Fruit fly (Drosophila melanogaster) whole organism, embryonic: ENCODE measurements around the gene saturn.
A peak's percentile ranks its signal among the peaks of the same experiment; 100 is the strongest.

Source experiments
- Atf-2 ChIP-seq: fragments of 200-800 bp; sonication (Bioruptor generic); optimal IDR thresholded peaks from 2 replicates; lab custom pipeline; 2016; ENCODE audit warnings: missing biosample characterization, missing genetic modification characterization
- Atf3 ChIP-seq: fragments of 200-800 bp; sonication (Bioruptor generic); optimal IDR thresholded peaks from 3 replicates; lab custom pipeline; 2016; ENCODE audit warnings: missing biosample characterization, missing genetic modification characterization
- CG10543 ChIP-seq: fragments of 200-800 bp; sonication (Bioruptor generic); optimal IDR thresholded peaks from 3 replicates; lab custom pipeline; 2017; ENCODE audit warnings: missing biosample characterization, mild to moderate bottlenecking, missing genetic modification characterization, moderate library complexity
- CG10565 ChIP-seq: fragments of 200-800 bp; sonication (Bioruptor generic); optimal IDR thresholded peaks from 3 replicates; lab custom pipeline; 2016; ENCODE audit warnings: missing biosample characterization, mild to moderate bottlenecking, missing genetic modification characterization
- CG11723 ChIP-seq: fragments of 200-800 bp; sonication (Bioruptor generic); optimal IDR thresholded peaks from 2 replicates; lab custom pipeline; 2017; ENCODE audit warnings: missing biosample characterization, mild to moderate bottlenecking, missing genetic modification characterization
- CG12769 ChIP-seq: fragments of 200-800 bp; sonication (Bioruptor generic); optimal IDR thresholded peaks from 2 replicates; lab custom pipeline; 2019; ENCODE audit warnings: missing biosample characterization, mild to moderate bottlenecking, missing genetic modification characterization, moderate library complexity
- CG15073 ChIP-seq: fragments of 200-800 bp; sonication (Bioruptor generic); optimal IDR thresholded peaks from 2 replicates; lab custom pipeline; 2016; ENCODE audit warnings: missing biosample characterization, missing genetic modification characterization
- CG15479 ChIP-seq: fragments of 200-800 bp; sonication (Bioruptor generic); optimal IDR thresholded peaks from 3 replicates; lab custom pipeline; 2019; ENCODE audit warnings: missing biosample characterization, mild to moderate bottlenecking, missing genetic modification characterization, moderate library complexity
- CG1602 ChIP-seq: fragments of 200-800 bp; sonication (Bioruptor generic); optimal IDR thresholded peaks from 3 replicates; lab custom pipeline; 2016; ENCODE audit warnings: missing biosample characterization, missing genetic modification characterization
- CG16779 ChIP-seq: fragments of 200-800 bp; sonication (Bioruptor generic); IDR thresholded peaks from 2 replicates; pipeline ENCODE4 v1.3.6; 2022; ENCODE audit warnings: missing biosample characterization, missing genetic modification characterization
- CG17385 ChIP-seq: fragments of 200-800 bp; sonication (Bioruptor generic); optimal IDR thresholded peaks from 3 replicates; lab custom pipeline; 2018; ENCODE audit warnings: missing biosample characterization, mild to moderate bottlenecking, missing genetic modification characterization
- CG32772 ChIP-seq: fragments of 200-800 bp; sonication (Bioruptor generic); IDR thresholded peaks from 2 replicates; pipeline ENCODE4 v1.3.6; 2022; ENCODE audit warnings: missing biosample characterization, missing genetic modification characterization
- CG34422 ChIP-seq: fragments of 200-800 bp; sonication (Bioruptor generic); IDR thresholded peaks from 3 replicates; pipeline ENCODE4 v1.3.6; 2022; ENCODE audit warnings: missing biosample characterization, missing genetic modification characterization
- CG5245 ChIP-seq: fragments of 200-800 bp; sonication (Bioruptor generic); optimal IDR thresholded peaks from 3 replicates; lab custom pipeline; 2016; ENCODE audit warnings: missing biosample characterization, missing genetic modification characterization
- CG6654 ChIP-seq: fragments of 200-800 bp; sonication (Bioruptor generic); optimal IDR thresholded peaks from 2 replicates; lab custom pipeline; 2017; ENCODE audit warnings: missing biosample characterization, mild to moderate bottlenecking, missing genetic modification characterization
- CG6689 ChIP-seq: fragments of 200-800 bp; sonication (Bioruptor generic); IDR thresholded peaks from 2 replicates; pipeline ENCODE4 v1.3.6; 2022; ENCODE audit warnings: missing biosample characterization, missing genetic modification characterization
- CG7271 ChIP-seq: fragments of 200-800 bp; sonication (Bioruptor generic); optimal IDR thresholded peaks from 2 replicates; lab custom pipeline; 2018; ENCODE audit warnings: missing biosample characterization, mild to moderate bottlenecking, missing genetic modification characterization, moderate library complexity
- CG7357 ChIP-seq: fragments of 200-800 bp; sonication (Bioruptor generic); IDR thresholded peaks from 3 replicates; pipeline ENCODE4 v1.3.6; 2022; ENCODE audit warnings: missing biosample characterization, missing genetic modification characterization
- CG7556 ChIP-seq: fragments of 200-800 bp; sonication (Bioruptor generic); optimal IDR thresholded peaks from 2 replicates; lab custom pipeline; 2017; ENCODE audit warnings: missing biosample characterization, mild to moderate bottlenecking, missing genetic modification characterization
- CG9817 ChIP-seq: fragments of 200-800 bp; sonication (Bioruptor generic); optimal IDR thresholded peaks from 2 replicates; lab custom pipeline; 2018; ENCODE audit warnings: missing biosample characterization, mild to moderate bottlenecking, missing genetic modification characterization, moderate library complexity
- CTCF ChIP-seq: fragments of 200-800 bp; sonication (Bioruptor generic); optimal IDR thresholded peaks from 2 replicates; lab custom pipeline; 2017; ENCODE audit warnings: missing biosample characterization, mild to moderate bottlenecking, missing genetic modification characterization, moderate library complexity
- Elba2 ChIP-seq: fragments of 200-800 bp; sonication (Bioruptor generic); optimal IDR thresholded peaks from 3 replicates; lab custom pipeline; 2016; ENCODE audit warnings: missing biosample characterization, missing genetic modification characterization
- HLH4C ChIP-seq: fragments of 200-800 bp; sonication (Bioruptor generic); IDR thresholded peaks from 3 replicates; pipeline ENCODE4 v1.3.6; 2022; ENCODE audit warnings: missing biosample characterization, missing genetic modification characterization; ENCODE audit not compliant: partially characterized antibody
- HmgZ ChIP-seq: fragments of 200-800 bp; sonication (Bioruptor generic); optimal IDR thresholded peaks from 2 replicates; lab custom pipeline; 2018; ENCODE audit warnings: missing biosample characterization, mild to moderate bottlenecking, missing genetic modification characterization
- Hr51 ChIP-seq, 2 experiments: fragments of 200-800 bp; sonication (Bioruptor generic); optimal IDR thresholded peaks; 2 replicates in 1 of 2; 3 replicates in 1 of 2; lab custom pipeline; 2016 to 2018; ENCODE audit warnings: missing biosample characterization in 2 of 2, missing genetic modification characterization in 2 of 2, mild to moderate bottlenecking in 1 of 2, moderate library complexity in 1 of 2
- Lhr ChIP-seq: fragments of 200-800 bp; sonication (Bioruptor generic); optimal IDR thresholded peaks from 3 replicates; lab custom pipeline; 2017; ENCODE audit warnings: mild to moderate bottlenecking, missing biosample characterization, missing genetic modification reagents, missing genetic modification characterization
- Myb ChIP-seq: fragments of 200-800 bp; sonication (Bioruptor generic); optimal IDR thresholded peaks from 2 replicates; lab custom pipeline; 2016; ENCODE audit warnings: missing biosample characterization, missing genetic modification characterization
- PHDP ChIP-seq: fragments of 200-800 bp; sonication (Bioruptor generic); optimal IDR thresholded peaks from 3 replicates; lab custom pipeline; 2018; ENCODE audit warnings: missing biosample characterization, mild to moderate bottlenecking, missing genetic modification characterization, moderate library complexity
- Six4 ChIP-seq: fragments of 200-800 bp; sonication (Bioruptor generic); optimal IDR thresholded peaks from 2 replicates; lab custom pipeline; 2016; ENCODE audit warnings: missing biosample characterization, missing genetic modification characterization
- Taf1 ChIP-seq: fragments of 200-800 bp; sonication (Bioruptor generic); IDR thresholded peaks from 2 replicates; pipeline ENCODE4 v1.3.6; 2022; ENCODE audit warnings: missing biosample characterization, missing genetic modification characterization
- br ChIP-seq: fragments of >200 bp; optimal IDR thresholded peaks from 2 replicates; lab custom pipeline; 2017
- chinmo ChIP-seq: fragments of 200-800 bp; sonication (Bioruptor generic); IDR thresholded peaks from 4 replicates; pipeline ENCODE4 v1.3.6; 2022; ENCODE audit warnings: missing biosample characterization, missing genetic modification characterization; ENCODE audit not compliant: partially characterized antibody
- dati ChIP-seq: fragments of 200-800 bp; sonication (Bioruptor generic); IDR thresholded peaks from 2 replicates; pipeline ENCODE4 v1.3.6; 2022; ENCODE audit warnings: missing biosample characterization, missing genetic modification characterization
- dimm ChIP-seq: fragments of 200-800 bp; sonication (Bioruptor generic); IDR thresholded peaks from 2 replicates; pipeline ENCODE4 v1.3.6; 2022; ENCODE audit warnings: missing biosample characterization, missing genetic modification characterization
- exex ChIP-seq: fragments of 200-800 bp; sonication (Bioruptor generic); optimal IDR thresholded peaks from 4 replicates; lab custom pipeline; 2018; ENCODE audit warnings: missing biosample characterization, mild to moderate bottlenecking, missing genetic modification characterization, moderate library complexity
- fd102C ChIP-seq: fragments of 200-800 bp; sonication (Bioruptor generic); optimal IDR thresholded peaks from 2 replicates; lab custom pipeline; 2018; ENCODE audit warnings: missing biosample characterization, mild to moderate bottlenecking, missing genetic modification characterization, moderate library complexity
- ftz-f1 ChIP-seq: fragments of 200-800 bp; sonication (Bioruptor generic); optimal IDR thresholded peaks from 2 replicates; lab custom pipeline; 2016; ENCODE audit warnings: missing biosample characterization, missing genetic modification characterization
- gfzf ChIP-seq: fragments of 200-800 bp; sonication (Bioruptor generic); optimal IDR thresholded peaks from 2 replicates; lab custom pipeline; 2016; ENCODE audit warnings: missing biosample characterization, mild to moderate bottlenecking, missing genetic modification characterization, moderate library complexity
- grau ChIP-seq: fragments of 200-800 bp; optimal IDR thresholded peaks from 3 replicates; lab custom pipeline; 2019; ENCODE audit warnings: missing biosample characterization, mild to moderate bottlenecking, missing genetic modification characterization, moderate library complexity
- gsb ChIP-seq: fragments of 200-800 bp; sonication (Bioruptor generic); IDR thresholded peaks from 2 replicates; pipeline ENCODE4 v1.3.6; 2022; ENCODE audit warnings: missing biosample characterization, missing genetic modification characterization
- her ChIP-seq: fragments of 200-800 bp; sonication (Bioruptor generic); optimal IDR thresholded peaks from 2 replicates; lab custom pipeline; 2016; ENCODE audit warnings: missing biosample characterization, missing genetic modification characterization
- kni ChIP-seq: fragments of 200-800 bp; sonication (Bioruptor generic); optimal IDR thresholded peaks from 3 replicates; lab custom pipeline; 2017; ENCODE audit warnings: mild to moderate bottlenecking, missing biosample characterization, missing genetic modification reagents, missing genetic modification characterization
- nerfin-2 ChIP-seq: fragments of 200-800 bp; sonication (Bioruptor generic); IDR thresholded peaks from 2 replicates; pipeline ENCODE4 v1.3.6; 2022; ENCODE audit warnings: missing biosample characterization, missing genetic modification characterization; ENCODE audit not compliant: partially characterized antibody
- p53 ChIP-seq: fragments of 200-800 bp; sonication (Bioruptor generic); optimal IDR thresholded peaks from 2 replicates; lab custom pipeline; 2016; ENCODE audit warnings: missing biosample characterization, missing genetic modification characterization
- pfk ChIP-seq: fragments of 200-800 bp; sonication (Bioruptor generic); optimal IDR thresholded peaks from 2 replicates; lab custom pipeline; 2018; ENCODE audit warnings: missing biosample characterization, mild to moderate bottlenecking, missing genetic modification characterization, moderate library complexity
- schlank ChIP-seq: fragments of 200-800 bp; sonication (Bioruptor generic); optimal IDR thresholded peaks from 2 replicates; lab custom pipeline; 2018; ENCODE audit warnings: missing biosample characterization, mild to moderate bottlenecking, missing genetic modification characterization
- sima ChIP-seq: fragments of 200-800 bp; sonication (Bioruptor generic); optimal IDR thresholded peaks from 2 replicates; lab custom pipeline; 2016; ENCODE audit warnings: missing biosample characterization, missing genetic modification characterization
- stc ChIP-seq: fragments of 200-800 bp; sonication (Bioruptor generic); IDR thresholded peaks from 2 replicates; pipeline ENCODE4 v1.3.6; 2022; ENCODE audit warnings: missing biosample characterization, missing genetic modification characterization
- sug ChIP-seq: fragments of 200-800 bp; optimal IDR thresholded peaks from 2 replicates; lab custom pipeline; 2019; ENCODE audit warnings: missing biosample characterization, mild to moderate bottlenecking, missing genetic modification characterization, moderate library complexity
- tna ChIP-seq: fragments of 200-800 bp; sonication (Bioruptor generic); IDR thresholded peaks from 2 replicates; pipeline ENCODE4 v1.3.6; 2022; ENCODE audit warnings: missing biosample characterization, missing genetic modification characterization; ENCODE audit not compliant: partially characterized antibody
- wek ChIP-seq: fragments of 200-800 bp; sonication (Bioruptor generic); optimal IDR thresholded peaks from 3 replicates; lab custom pipeline; 2018; ENCODE audit warnings: missing biosample characterization, mild to moderate bottlenecking, missing genetic modification characterization, moderate library complexity

saturn gene

dm6 chr3L:14189957-14190624 is 13.0 kb upstream of the saturn start (continued):
- TF ChIP-seq CG12769 (tag; lab: Kevin White, UChicago), result peak; percentile 69
- no peak for TF ChIP-seq schlank
- TF ChIP-seq CG15479, result no peak
- TF ChIP-seq HmgZ (tag; lab: Kevin White, UChicago), result no peak
- TF ChIP-seq wek (GFP tag; lab: Kevin White, UChicago), result no peak
- TF ChIP-seq Taf1 (GFP tag; lab: Robert Waterston, UW), result no peak; the same call in 1 of the 2 replicates
- TF ChIP-seq HLH4C, result peak; percentile 69
- peak; percentile 48 for TF ChIP-seq grau (tag; lab: Kevin White, UChicago)
- TF ChIP-seq CTCF (GFP tag; lab: Kevin White, UChicago), result peak; percentile 84
- TF ChIP-seq exex, result no peak
- TF ChIP-seq CG32772 (GFP tag; lab: Robert Waterston, UW), result peak; percentile 49
- peak; percentile 81 for TF ChIP-seq CG34422 (GFP tag; lab: Robert Waterston, UW)
- no peak for TF ChIP-seq Elba2
- TF ChIP-seq CG6689 (GFP tag; lab: Robert Waterston, UW), result peak; percentile 56; the same call in 1 of the 2 replicates
- no peak for TF ChIP-seq gsb (GFP tag; lab: Robert Waterston, UW)
- peak; percentile 58; the same call in 1 of the 2 replicates for TF ChIP-seq stc (GFP tag; lab: Robert Waterston, UW)
- TF ChIP-seq br, result no peak
- peak; percentile 60 for TF ChIP-seq PHDP
- peak; percentile 3 for TF ChIP-seq CG5245 (GFP tag; lab: Kevin White, UChicago)
- TF ChIP-seq Six4 (GFP tag; lab: Kevin White, UChicago), result no peak
- TF ChIP-seq CG7271 (tag; lab: Kevin White, UChicago), result no peak
- TF ChIP-seq kni (GFP tag; lab: Kevin White, UChicago), result no peak
- TF ChIP-seq her, result no peak
- TF ChIP-seq dati, result no peak
- no peak for TF ChIP-seq nerfin-2 (GFP tag; lab: Robert Waterston, UW)
- TF ChIP-seq CG15073 (GFP tag; lab: Kevin White, UChicago), result no peak
- no peak for TF ChIP-seq CG7556
- no peak for TF ChIP-seq CG10543 (GFP tag; lab: Kevin White, UChicago)
- no peak for TF ChIP-seq CG6654 (GFP tag; lab: Kevin White, UChicago)
- no peak for TF ChIP-seq sima (GFP tag; lab: Kevin White, UChicago)
- no peak for TF ChIP-seq Atf3 (GFP tag; lab: Kevin White, UChicago)
- no peak for TF ChIP-seq Lhr (GFP tag; lab: Kevin White, UChicago)
- no peak for TF ChIP-seq Myb (GFP tag; lab: Kevin White, UChicago)
- TF ChIP-seq CG9817 (tag; lab: Kevin White, UChicago), result no peak
- TF ChIP-seq fd102C (GFP tag; lab: Kevin White, UChicago), result no peak
- no peak for TF ChIP-seq Atf-2 (GFP tag; lab: Kevin White, UChicago)
- TF ChIP-seq sug (tag; lab: Kevin White, UChicago), result no peak
- TF ChIP-seq CG16779 (GFP tag; lab: Robert Waterston, UW), result no peak
- TF ChIP-seq gfzf, result no peak
- TF ChIP-seq p53, result no peak
- TF ChIP-seq CG17385, result peak; percentile 27
- no peak for TF ChIP-seq tna
- TF ChIP-seq CG10565 (GFP tag; lab: Kevin White, UChicago), result no peak
- no peak for TF ChIP-seq ftz-f1 (GFP tag; lab: Kevin White, UChicago)
- no peak for TF ChIP-seq pfk (GFP tag; lab: Kevin White, UChicago)
- TF ChIP-seq Hr51 (GFP tag; optimal IDR thresholded peaks at IDR 0.05; lab: Kevin White, UChicago), result peak in 1 of 2 experiments; percentile 65
- TF ChIP-seq dimm (GFP tag; lab: Robert Waterston, UW), result no peak
- no peak for TF ChIP-seq CG1602
- TF ChIP-seq chinmo (GFP tag; lab: Robert Waterston, UW), result no peak
- TF ChIP-seq CG11723, result no peak
- peak; percentile 92 for TF ChIP-seq CG7357 (GFP tag; lab: Robert Waterston, UW)
